Fruit fly (Drosophila melanogaster): ENCODE measurements around the gene Rpt3R.

Rpt3R gene

dm6 chr3R:9791177-9791806 lies 35.0 kb upstream of the Rpt3R start, which contains the start of the genes CG12945 and CG8507 (continued):
- TF ChIP-seq CG6254 (GFP tag; optimal IDR thresholded peaks at IDR 0.05) (no peak), HLH3B (GFP tag; IDR thresholded peaks at IDR 0.05) (no peak), trh (GFP tag; optimal IDR thresholded peaks at IDR 0.05) (no peak), slp2 (GFP tag; optimal IDR thresholded peaks at IDR 0.05) (no peak), CG17186 (GFP tag; optimal IDR thresholded peaks at IDR 0.05) (no peak), MBD-R2 (GFP tag; IDR thresholded peaks at IDR 0.05) (peak; percentile 75), CG4617 (GFP tag; optimal IDR thresholded peaks at IDR 0.05; ENCODE audit: borderline replicate concordance) (peak; percentile 41), CG11456 (GFP tag; IDR thresholded peaks at IDR 0.05) (no peak), maf-S (GFP tag; optimal IDR thresholded peaks at IDR 0.05) (no peak), CG9215 (GFP tag; IDR thresholded peaks at IDR 0.05) (peak; percentile 29; the same call in 1 of the 2 replicates), Chrac-16 (GFP tag; optimal IDR thresholded peaks at IDR 0.05) (peak; percentile 28), CG7928 (GFP tag; optimal IDR thresholded peaks at IDR 0.05) (no peak), Fer2 (tag; optimal IDR thresholded peaks at IDR 0.05) (no peak), CkIIα-i1 (GFP tag; IDR thresholded peaks at IDR 0.05) (no peak), fd64A (GFP tag; optimal IDR thresholded peaks at IDR 0.05) (no peak), CG6175 (GFP tag; IDR thresholded peaks at IDR 0.05) (no peak), Spps (tag; optimal IDR thresholded peaks at IDR 0.05) (no peak), caup (GFP tag; optimal IDR thresholded peaks at IDR 0.05; ENCODE audit: severe bottlenecking) (no peak), twi (tag; optimal IDR thresholded peaks at IDR 0.05) (no peak), CG16813 (GFP tag; IDR thresholded peaks at IDR 0.05; ENCODE audit: partially characterized antibody) (no peak), Ets97D (GFP tag; optimal IDR thresholded peaks at IDR 0.05) (peak; percentile 44), CG12659 (GFP tag; optimal IDR thresholded peaks at IDR 0.05) (peak; percentile 68), CG11696 (GFP tag; IDR thresholded peaks at IDR 0.05) (no peak), CG34422 (GFP tag; IDR thresholded peaks at IDR 0.05) (no peak), chn (GFP tag; optimal IDR thresholded peaks at IDR 0.05) (peak; percentile 41), CG31365 (tag; optimal IDR thresholded peaks at IDR 0.05) (no peak), HmgD (GFP tag; optimal IDR thresholded peaks at IDR 0.05) (no peak), CG9797 (GFP tag; optimal IDR thresholded peaks at IDR 0.05) (peak; percentile 76), CG7745 (tag; optimal IDR thresholded peaks at IDR 0.05) (no peak), pzg (GFP tag; optimal IDR thresholded peaks at IDR 0.05) (peak; percentile 55), Dek (tag; optimal IDR thresholded peaks at IDR 0.05) (peak; percentile 50), Scr (GFP tag; IDR thresholded peaks at IDR 0.05; ENCODE audit: partially characterized antibody) (no peak), corto (GFP tag; optimal IDR thresholded peaks at IDR 0.05) (no peak), sug (tag; optimal IDR thresholded peaks at IDR 0.05) (peak; percentile 71), Xrp1 (GFP tag; IDR thresholded peaks at IDR 0.05) (peak; percentile 26; the same call in 1 of the 2 replicates), CG8281 (tag; optimal IDR thresholded peaks at IDR 0.05) (no peak), chm (GFP tag; IDR thresholded peaks at IDR 0.05) (no peak), Doc3 (GFP tag; IDR thresholded peaks at IDR 0.05; ENCODE audit: partially characterized antibody) (no peak), cad (GFP tag; optimal IDR thresholded peaks at IDR 0.05) (no peak), CG4707 (GFP tag; optimal IDR thresholded peaks at IDR 0.05) (no peak), Myb (GFP tag; optimal IDR thresholded peaks at IDR 0.05) (peak; percentile 72), CG8924 (tag; optimal IDR thresholded peaks at IDR 0.05) (peak; percentile 31), CG11695 (GFP tag; IDR thresholded peaks at IDR 0.05) (no peak), CG9932 (GFP tag; IDR thresholded peaks at IDR 0.05) (peak; percentile 67), fu2 (GFP tag; optimal IDR thresholded peaks at IDR 0.05) (no peak), CG33557 (GFP tag; optimal IDR thresholded peaks at IDR 0.05) (no peak), crp (GFP tag; optimal IDR thresholded peaks at IDR 0.05) (peak in 1 of 2 experiments; percentile 8), CG6854 (GFP tag; optimal IDR thresholded peaks at IDR 0.05) (no peak), Ada2b (GFP tag; IDR thresholded peaks at IDR 0.05) (no peak), Deaf1 (tag; optimal IDR thresholded peaks at IDR 0.05) (no peak)
